Worm (Caenorhabditis elegans) whole organism, mixed stage, embryonic: ENCODE data around the gene C50D2.1.
A peak's percentile ranks its signal among the peaks of the same experiment; 100 is the strongest.

Source experiments
- M03D4.4 ChIP-seq: sonication (generic microtip); optimal IDR thresholded peaks from 2 replicates; lab custom pipeline; 2017; ENCODE audit warnings: mild to moderate bottlenecking, missing genetic modification characterization, missing compliant biosample characterization
- bed-3 ChIP-seq: fragments of 200-800 bp; sonication (Bioruptor generic); optimal IDR thresholded peaks from 3 replicates; lab custom pipeline; 2018; ENCODE audit warnings: mild to moderate bottlenecking, missing genetic modification characterization, moderate library complexity, missing compliant biosample characterization
- blmp-1 ChIP-seq: fragments of 150-350 bp; optimal IDR thresholded peaks from 2 replicates; lab custom pipeline; 2014; ENCODE audit warnings: missing biosample characterization, missing genetic modification characterization
- ceh-39 ChIP-seq: fragments of 150-350 bp; optimal IDR thresholded peaks from 2 replicates; lab custom pipeline; 2014; ENCODE audit warnings: missing biosample characterization, missing genetic modification characterization
- ceh-83 ChIP-seq: fragments of 200-800 bp; sonication (Bioruptor generic); optimal IDR thresholded peaks from 2 replicates; lab custom pipeline; 2018; ENCODE audit warnings: mild to moderate bottlenecking, missing genetic modification characterization, missing compliant biosample characterization
- ces-1 ChIP-seq: fragments of 150-350 bp; optimal IDR thresholded peaks from 2 replicates; lab custom pipeline; 2014; ENCODE audit warnings: missing biosample characterization, missing genetic modification reagents, missing genetic modification characterization
- cnd-1 ChIP-seq: fragments of 200-800 bp; sonication (Bioruptor generic); optimal IDR thresholded peaks from 2 replicates; lab custom pipeline; 2018; ENCODE audit warnings: mild to moderate bottlenecking, missing genetic modification characterization, missing compliant biosample characterization
- elt-1 ChIP-seq: sonication (generic microtip); optimal IDR thresholded peaks from 2 replicates; lab custom pipeline; 2017; ENCODE audit warnings: missing genetic modification characterization, mild to moderate bottlenecking, missing compliant biosample characterization, antibody characterized with exemption, moderate library complexity, borderline replicate concordance; ENCODE audit not compliant: insufficient read depth
- ham-2 ChIP-seq: fragments of 200-800 bp; sonication (Bioruptor generic); optimal IDR thresholded peaks from 2 replicates; lab custom pipeline; 2018; ENCODE audit warnings: mild to moderate bottlenecking, missing genetic modification characterization, missing compliant biosample characterization
- hlh-1 ChIP-seq: fragments of 150-350 bp; optimal IDR thresholded peaks from 2 replicates; lab custom pipeline; 2014; ENCODE audit warnings: missing biosample characterization, missing genetic modification reagents, missing genetic modification characterization
- lin-13 ChIP-seq: fragments of 150-350 bp; optimal IDR thresholded peaks from 2 replicates; lab custom pipeline; 2014; ENCODE audit warnings: missing biosample characterization, missing genetic modification characterization
- lin-32 ChIP-seq: fragments of 200-800 bp; sonication (Bioruptor generic); optimal IDR thresholded peaks from 2 replicates; lab custom pipeline; 2018; ENCODE audit warnings: mild to moderate bottlenecking, missing genetic modification characterization, missing compliant biosample characterization
- lsy-2 ChIP-seq: fragments of 150-350 bp; optimal IDR thresholded peaks from 2 replicates; lab custom pipeline; 2014; ENCODE audit warnings: missing biosample characterization, missing genetic modification characterization
- mab-5 ChIP-seq: fragments of 150-350 bp; optimal IDR thresholded peaks from 2 replicates; lab custom pipeline; 2014; ENCODE audit warnings: missing biosample characterization, missing genetic modification characterization
- mep-1 ChIP-seq: fragments of 150-350 bp; optimal IDR thresholded peaks from 2 replicates; lab custom pipeline; 2017; ENCODE audit warnings: missing biosample characterization, missing genetic modification reagents, missing genetic modification characterization, inconsistent platforms
- nhr-2 ChIP-seq: fragments of 150-350 bp; optimal IDR thresholded peaks from 2 replicates; lab custom pipeline; 2014; ENCODE audit warnings: missing biosample characterization, missing genetic modification characterization
- nhr-237 ChIP-seq: fragments of 150-350 bp; optimal IDR thresholded peaks from 2 replicates; lab custom pipeline; 2014; ENCODE audit warnings: missing biosample characterization, missing genetic modification characterization
- nhr-28 ChIP-seq: fragments of 150-350 bp; optimal IDR thresholded peaks from 2 replicates; lab custom pipeline; 2014; ENCODE audit warnings: missing biosample characterization, missing genetic modification characterization
- nhr-76 ChIP-seq: sonication (generic microtip); optimal IDR thresholded peaks from 2 replicates; lab custom pipeline; 2017; ENCODE audit warnings: missing biosample characterization, missing genetic modification characterization
- pha-4 ChIP-seq: fragments of 150-350 bp; optimal IDR thresholded peaks from 2 replicates; lab custom pipeline; 2018; ENCODE audit warnings: missing biosample characterization, missing genetic modification reagents, missing genetic modification characterization
- snpc-4 ChIP-seq: fragments of 150-350 bp; optimal IDR thresholded peaks from 2 replicates; lab custom pipeline; 2014; ENCODE audit warnings: missing biosample characterization, missing genetic modification characterization
- sptf-1 ChIP-seq: sonication (generic microtip); optimal IDR thresholded peaks from 2 replicates; lab custom pipeline; 2017; ENCODE audit warnings: mild to moderate bottlenecking, missing genetic modification characterization, moderate library complexity, missing compliant biosample characterization
- tbx-8 ChIP-seq: fragments of 200-800 bp; sonication (Bioruptor generic); optimal IDR thresholded peaks from 2 replicates; lab custom pipeline; 2018; ENCODE audit warnings: mild to moderate bottlenecking, missing genetic modification characterization, moderate library complexity, missing compliant biosample characterization
- unc-120 ChIP-seq: sonication (generic microtip); optimal IDR thresholded peaks from 2 replicates; lab custom pipeline; 2017; ENCODE audit warnings: missing genetic modification characterization, missing compliant biosample characterization; ENCODE audit not compliant: poor library complexity, severe bottlenecking
- unc-39 ChIP-seq: fragments of 150-350 bp; optimal IDR thresholded peaks from 2 replicates; lab custom pipeline; 2014; ENCODE audit warnings: missing biosample characterization, missing genetic modification characterization
- unc-62 ChIP-seq: fragments of 150-350 bp; optimal IDR thresholded peaks from 2 replicates; lab custom pipeline; 2014; ENCODE audit warnings: missing biosample characterization, missing genetic modification reagents, missing genetic modification characterization
- zip-8 ChIP-seq: fragments of 150-350 bp; optimal IDR thresholded peaks from 2 replicates; lab custom pipeline; 2014; ENCODE audit warnings: missing biosample characterization, missing genetic modification characterization
- ztf-11 ChIP-seq: fragments of 150-350 bp; optimal IDR thresholded peaks from 2 replicates; lab custom pipeline; 2014; ENCODE audit warnings: missing biosample characterization, missing genetic modification characterization

Gene C50D2.1

DNA sequence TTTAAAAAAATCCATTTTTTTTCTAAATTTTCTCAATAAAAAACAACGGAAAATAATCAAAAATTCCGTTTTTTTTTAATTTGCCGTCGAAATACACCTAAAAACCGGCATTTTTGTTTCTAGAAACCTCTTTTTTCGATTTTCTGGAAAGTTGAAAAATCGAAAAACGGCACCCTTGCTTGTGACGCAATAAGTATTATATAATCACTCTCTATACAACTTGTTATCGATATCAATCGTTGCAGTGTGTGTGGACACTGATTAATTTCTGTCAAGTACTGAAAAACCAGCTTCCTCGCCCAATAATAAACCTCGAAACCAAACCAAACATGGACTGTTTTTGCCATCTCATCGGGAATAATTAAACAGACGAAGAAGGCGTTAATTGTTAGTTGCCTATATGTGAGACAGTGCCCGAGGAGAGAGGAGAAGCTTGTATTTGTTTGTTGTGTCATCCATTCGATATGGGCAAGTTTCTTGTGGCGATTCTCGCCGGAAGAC lies 45.7 kb downstream of the C50D2.1 start:
- TF ChIP-seq blmp-1 (tag; lab: Kevin White, UChicago) (no peak), zip-8 (tag; lab: Kevin White, UChicago) (peak; percentile 75), tbx-8 (GFP tag; lab: Kevin White, UChicago) (no peak)

DNA sequence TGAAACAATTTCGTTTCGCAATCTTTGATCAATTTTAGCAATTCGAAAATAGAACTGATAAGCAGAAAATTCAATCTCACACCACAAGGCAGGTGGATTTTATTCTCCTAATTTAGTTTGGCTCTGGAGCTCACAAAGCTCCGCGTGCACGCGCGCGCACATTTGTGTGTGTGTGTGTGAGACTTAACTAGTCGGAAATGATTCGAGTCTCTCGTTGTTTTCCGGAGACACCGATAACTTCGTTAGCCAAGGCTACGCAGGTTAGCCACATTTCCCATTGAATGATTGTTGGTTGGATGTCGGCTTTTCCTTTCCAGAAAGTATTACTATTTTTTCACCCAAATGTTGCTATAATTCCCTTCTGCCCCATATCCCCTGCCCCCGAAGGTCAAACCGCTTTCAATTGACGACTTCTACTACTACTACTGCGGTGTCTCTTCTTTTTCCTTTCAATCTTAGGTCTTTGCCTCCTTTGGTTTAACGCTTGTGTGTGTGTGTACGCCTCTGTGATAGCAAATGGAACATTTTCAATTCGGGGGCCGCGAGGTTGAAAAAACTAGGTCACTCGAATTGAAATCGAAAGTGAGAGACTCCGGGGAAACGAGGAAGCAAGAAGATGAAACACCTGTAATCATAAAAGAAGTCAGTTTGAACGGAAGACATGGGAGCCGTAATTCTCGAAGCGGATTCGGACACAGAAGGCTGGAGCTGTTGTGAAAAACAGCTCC lies 46.8 kb downstream of the C50D2.1 start:
- TF ChIP-seq ham-2 (GFP tag; lab: Kevin White, UChicago) (peak; percentile 52), ces-1 (GFP tag; lab: Kevin White, UChicago) (peak; percentile 90), nhr-28 (tag; lab: Kevin White, UChicago) (no peak), nhr-76 (tag; lab: Kevin White, UChicago) (no peak), mab-5 (tag; lab: Kevin White, UChicago) (no peak), blmp-1 (tag; lab: Kevin White, UChicago) (peak; percentile 59)

DNA sequence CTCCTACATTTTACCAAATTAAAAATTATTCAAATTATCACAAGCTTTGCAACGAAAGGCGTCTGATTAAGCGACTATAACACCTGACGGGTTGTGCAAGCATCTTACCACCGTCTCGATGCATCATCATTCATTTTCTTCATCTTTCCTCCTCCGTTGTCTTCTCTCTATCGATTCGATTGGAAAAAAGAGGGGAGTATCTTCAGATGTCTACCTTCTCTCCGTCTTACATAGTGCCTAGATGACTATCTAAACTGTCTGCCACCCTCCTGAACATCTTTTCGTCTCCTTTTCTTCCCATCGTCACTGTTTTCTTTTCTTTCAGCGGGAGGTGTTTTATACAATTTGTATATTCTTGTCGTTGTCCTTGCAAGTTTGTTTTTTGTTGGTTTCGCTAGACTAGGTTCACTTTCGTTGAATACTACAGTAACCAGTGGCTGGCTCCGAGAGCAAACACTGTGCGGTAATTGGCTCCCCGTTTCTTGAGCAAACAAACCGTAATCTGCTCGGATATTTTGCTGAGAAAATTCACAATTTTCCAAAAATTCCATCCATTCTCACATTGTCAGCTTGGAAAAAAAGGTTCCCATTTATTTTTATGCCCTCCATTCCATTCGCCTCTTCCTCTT lies 48.0 kb downstream of the C50D2.1 start:
- TF ChIP-seq lin-13 (tag; lab: Kevin White, UChicago) (no peak), snpc-4 (tag; lab: Kevin White, UChicago) (no peak), ceh-39 (tag; lab: Kevin White, UChicago) (peak; percentile 89), hlh-1 (tag; lab: Kevin White, UChicago) (peak; percentile 68), unc-62 (GFP tag; lab: Kevin White, UChicago) (peak; percentile 51), M03D4.4 (tag; lab: Kevin White, UChicago) (no peak), sptf-1 (tag; lab: Kevin White, UChicago) (no peak), lsy-2 (tag; lab: Kevin White, UChicago) (peak; percentile 54), unc-120 (tag; lab: Kevin White, UChicago) (peak; percentile 10), pha-4 (tag; lab: Kevin White, UChicago) (peak; percentile 26), ham-2 (GFP tag; lab: Kevin White, UChicago) (no peak)

DNA sequence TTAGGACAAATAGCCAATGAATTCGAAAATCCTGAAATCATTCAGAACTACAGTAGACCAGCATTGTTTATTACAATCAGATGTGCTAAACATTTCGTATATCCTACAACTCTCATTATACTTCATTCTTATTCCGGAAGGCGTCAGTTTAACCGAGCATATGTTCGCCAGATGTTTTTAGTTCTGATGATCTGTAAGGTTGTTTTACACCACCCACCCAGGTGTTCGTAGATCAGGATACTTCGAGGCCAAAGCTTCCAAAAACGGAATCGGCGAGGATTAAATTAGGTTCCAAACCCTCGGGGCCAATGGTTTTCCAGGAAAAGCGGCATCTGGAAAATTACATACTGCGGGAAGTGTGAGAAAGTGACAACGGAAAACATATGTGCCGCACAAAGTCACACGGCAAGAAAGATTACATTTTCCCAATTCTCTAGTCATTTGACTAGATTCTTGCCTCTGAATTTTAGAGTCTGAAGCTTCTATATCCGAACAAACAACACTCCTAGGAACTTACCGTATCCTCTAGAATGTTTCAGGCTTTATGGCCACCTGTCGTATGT lies 49.3 kb downstream of the C50D2.1 start:
- TF ChIP-seq nhr-2 (tag; lab: Kevin White, UChicago) (no peak), mep-1 (tag; lab: Kevin White, UChicago) (no peak), cnd-1 (tag; lab: Kevin White, UChicago) (no peak), nhr-237 (tag; lab: Kevin White, UChicago) (no peak), unc-39 (no peak), lin-32 (GFP tag; lab: Kevin White, UChicago) (peak; percentile 52), blmp-1 (tag; lab: Kevin White, UChicago) (no peak), ztf-11 (no peak), hlh-1 (tag; lab: Kevin White, UChicago) (peak; percentile 64), snpc-4 (tag; lab: Kevin White, UChicago) (no peak), zip-8 (tag; lab: Kevin White, UChicago) (no peak), ceh-83 (GFP tag; lab: Kevin White, UChicago) (no peak), bed-3 (GFP tag; lab: Kevin White, UChicago) (no peak)

DNA sequence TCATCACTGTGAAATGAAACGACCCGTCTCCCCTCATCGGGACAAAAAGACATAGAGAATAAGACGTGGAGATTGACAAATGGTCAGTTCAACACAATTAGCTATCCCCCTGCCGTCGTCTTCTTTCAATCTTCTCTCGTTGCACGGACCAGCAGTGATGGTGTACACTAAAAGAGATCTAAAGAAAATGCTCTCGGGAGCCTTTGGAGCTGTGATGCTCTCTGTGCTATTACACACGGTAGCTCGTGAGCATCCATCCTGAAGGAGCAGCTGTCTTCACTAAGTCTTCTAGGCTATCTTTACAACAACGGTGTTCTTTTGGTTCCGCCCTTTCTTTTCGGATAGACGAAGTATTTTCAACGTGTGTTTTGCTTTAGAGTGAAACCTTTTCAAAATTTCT lies 49.9 kb downstream of the C50D2.1 start:
- TF ChIP-seq hlh-1 (tag; lab: Kevin White, UChicago) (peak; percentile 99), unc-120 (tag; lab: Kevin White, UChicago) (peak; percentile 80), ces-1 (GFP tag; lab: Kevin White, UChicago) (peak; percentile 29), elt-1 (tag; lab: Kevin White, UChicago) (no peak), unc-62 (GFP tag; lab: Kevin White, UChicago) (peak; percentile 74)
